Worm (Caenorhabditis elegans) whole organism, young adult: Measurements from ENCODE around the gene srw-29.

Experiments
- B0019.2 ChIP-seq: fragments of 200-800 bp; sonication (Bioruptor generic); conservative IDR thresholded peaks from 2 replicates; pipeline ENCODE4 v1.3.6; 2022; ENCODE audit warnings: missing genetic modification reagents, missing genetic modification characterization, missing compliant biosample characterization
- F10E7.11 ChIP-seq: sonication (generic microtip); optimal IDR thresholded peaks from 2 replicates; lab custom pipeline; 2017; ENCODE audit warnings: mild to moderate bottlenecking, missing genetic modification characterization, moderate library complexity, missing compliant biosample characterization
- F22D6.2 ChIP-seq: sonication (generic microtip); optimal IDR thresholded peaks from 2 replicates; lab custom pipeline; 2016; ENCODE audit warnings: mild to moderate bottlenecking, missing genetic modification characterization, missing compliant biosample characterization
- F23B12.7 ChIP-seq: sonication (generic microtip); optimal IDR thresholded peaks from 2 replicates; lab custom pipeline; 2017; ENCODE audit warnings: missing genetic modification characterization, mild to moderate bottlenecking, missing compliant biosample characterization, antibody characterized with exemption, moderate library complexity; ENCODE audit not compliant: insufficient read depth
- F33H1.4 ChIP-seq: fragments of 200-800 bp; sonication (Bioruptor generic); IDR thresholded peaks from 2 replicates; pipeline ENCODE4 v1.3.6; 2022; ENCODE audit warnings: missing genetic modification reagents, missing genetic modification characterization, missing compliant biosample characterization
- F52B5.7 ChIP-seq: sonication (generic microtip); optimal IDR thresholded peaks from 2 replicates; lab custom pipeline; 2016; ENCODE audit warnings: mild to moderate bottlenecking, missing genetic modification characterization, missing compliant biosample characterization
- K11D2.4 ChIP-seq: fragments of 200-800 bp; sonication (Bioruptor generic); IDR thresholded peaks from 2 replicates; pipeline ENCODE4 v1.3.6; 2022; ENCODE audit warnings: missing genetic modification reagents, missing genetic modification characterization, missing compliant biosample characterization
- Y53F4B.3 ChIP-seq: fragments of 200-800 bp; sonication (Bioruptor generic); IDR thresholded peaks from 2 replicates; pipeline ENCODE4 v1.3.6; 2022; ENCODE audit warnings: missing genetic modification reagents, missing genetic modification characterization, missing compliant biosample characterization
- attf-5 ChIP-seq: fragments of 200-800 bp; sonication (Bioruptor generic); optimal IDR thresholded peaks from 2 replicates; lab custom pipeline; 2018; ENCODE audit warnings: mild to moderate bottlenecking, missing genetic modification characterization, missing compliant biosample characterization
- attf-6 ChIP-seq: fragments of 200-800 bp; sonication (Bioruptor generic); IDR thresholded peaks from 2 replicates; pipeline ENCODE4 v1.3.6; 2022; ENCODE audit warnings: missing genetic modification reagents, missing genetic modification characterization, missing compliant biosample characterization
- ccch-3 ChIP-seq: fragments of 200-800 bp; sonication (Bioruptor generic); optimal IDR thresholded peaks from 2 replicates; lab custom pipeline; 2018; ENCODE audit warnings: mild to moderate bottlenecking, missing genetic modification characterization, missing compliant biosample characterization
- cebp-1 ChIP-seq, 2 experiments: fragments of 200-800 bp in 1 of 2; sonication (Bioruptor generic) in 1 of 2; sonication (generic microtip) in 1 of 2; IDR thresholded peaks in 1 of 2; optimal IDR thresholded peaks in 1 of 2; 2 replicates each; pipeline versions ENCODE4 v1.3.6 to Lab custom; 2017 to 2022; ENCODE audit warnings: missing compliant biosample characterization in 2 of 2, missing genetic modification characterization in 2 of 2, mild to moderate bottlenecking in 1 of 2, missing genetic modification reagents in 1 of 2, moderate library complexity in 1 of 2
- ceh-100 ChIP-seq: fragments of 200-800 bp; sonication (Bioruptor generic); IDR thresholded peaks from 2 replicates; pipeline ENCODE4 v1.3.6; 2022; ENCODE audit warnings: missing genetic modification reagents, missing genetic modification characterization, missing compliant biosample characterization
- ceh-91 ChIP-seq: fragments of 200-800 bp; sonication (Bioruptor generic); IDR thresholded peaks from 2 replicates; pipeline ENCODE4 v1.3.6; 2022; ENCODE audit warnings: missing genetic modification reagents, missing genetic modification characterization, missing compliant biosample characterization
- chd-7 ChIP-seq: sonication (generic microtip); optimal IDR thresholded peaks from 2 replicates; lab custom pipeline; 2016; ENCODE audit warnings: mild to moderate bottlenecking, missing genetic modification characterization, moderate library complexity, missing compliant biosample characterization
- egl-44 ChIP-seq: fragments of 200-800 bp; sonication (Bioruptor generic); IDR thresholded peaks from 2 replicates; pipeline ENCODE4 v1.3.6; 2022; ENCODE audit warnings: missing genetic modification reagents, missing genetic modification characterization, missing compliant biosample characterization
- ets-4 ChIP-seq: fragments of 200-800 bp; sonication (Bioruptor generic); optimal IDR thresholded peaks from 2 replicates; lab custom pipeline; 2018; ENCODE audit warnings: mild to moderate bottlenecking, missing genetic modification characterization, missing compliant biosample characterization
- fkh-3 ChIP-seq: sonication (generic microtip); optimal IDR thresholded peaks from 2 replicates; lab custom pipeline; 2016; ENCODE audit warnings: mild to moderate bottlenecking, missing genetic modification characterization, missing compliant biosample characterization
- gei-17 ChIP-seq: fragments of 200-800 bp; sonication (Bioruptor generic); optimal IDR thresholded peaks from 2 replicates; lab custom pipeline; 2018; ENCODE audit warnings: mild to moderate bottlenecking, missing genetic modification characterization, missing compliant biosample characterization
- hrde-1 ChIP-seq: sonication (generic microtip); optimal IDR thresholded peaks from 2 replicates; lab custom pipeline; 2016; ENCODE audit warnings: missing genetic modification characterization, mild to moderate bottlenecking, missing compliant biosample characterization, moderate library complexity, missing genotype, missing genetic modification reagents, borderline replicate concordance
- let-607 ChIP-seq, 2 experiments: fragments of 200-800 bp in 1 of 2; sonication (Bioruptor generic) in 1 of 2; sonication (generic microtip) in 1 of 2; optimal IDR thresholded peaks; 2 replicates each; lab custom pipeline; 2016 to 2018; ENCODE audit warnings: mild to moderate bottlenecking in 2 of 2, missing compliant biosample characterization in 2 of 2, missing genetic modification characterization in 2 of 2, moderate library complexity in 2 of 2, missing genotype in 1 of 2
- lin-54 ChIP-seq: fragments of 200-800 bp; sonication (Bioruptor generic); optimal IDR thresholded peaks from 2 replicates; lab custom pipeline; 2018; ENCODE audit warnings: mild to moderate bottlenecking, missing genetic modification characterization, missing compliant biosample characterization
- lsy-27 ChIP-seq: sonication (generic microtip); optimal IDR thresholded peaks from 2 replicates; lab custom pipeline; 2017; ENCODE audit warnings: missing genetic modification characterization, mild to moderate bottlenecking, missing compliant biosample characterization, antibody characterized with exemption, missing genotype, borderline replicate concordance; ENCODE audit not compliant: insufficient read depth
- madf-3 ChIP-seq: fragments of 200-800 bp; sonication (Bioruptor generic); IDR thresholded peaks from 2 replicates; pipeline ENCODE4 v1.3.6; 2022; ENCODE audit warnings: missing genetic modification reagents, missing genetic modification characterization, missing compliant biosample characterization
- madf-6 ChIP-seq: fragments of 200-800 bp; sonication (Bioruptor generic); IDR thresholded peaks from 2 replicates; pipeline ENCODE4 v1.3.6; 2022; ENCODE audit warnings: missing genetic modification reagents, missing genetic modification characterization, missing compliant biosample characterization
- nfyb-1 ChIP-seq: fragments of 200-800 bp; sonication (Bioruptor generic); IDR thresholded peaks from 2 replicates; pipeline ENCODE4 v1.3.6; 2022; ENCODE audit warnings: missing genetic modification reagents, missing genetic modification characterization, missing compliant biosample characterization
- nhr-27 ChIP-seq: fragments of 200-800 bp; sonication (Bioruptor generic); optimal IDR thresholded peaks from 2 replicates; lab custom pipeline; 2018; ENCODE audit warnings: mild to moderate bottlenecking, missing genetic modification characterization, moderate library complexity, missing compliant biosample characterization
- pha-4 ChIP-seq: fragments of 150-350 bp; sonication (generic microtip); optimal IDR thresholded peaks from 2 replicates; lab custom pipeline; 2014; ENCODE audit warnings: missing biosample characterization, missing genetic modification reagents, missing genetic modification characterization
- repo-1 ChIP-seq: sonication (generic microtip); optimal IDR thresholded peaks from 2 replicates; lab custom pipeline; 2017; ENCODE audit warnings: mild to moderate bottlenecking, missing genetic modification characterization, missing compliant biosample characterization
- sea-2 ChIP-seq: fragments of 200-800 bp; sonication (Bioruptor generic); IDR thresholded peaks from 2 replicates; pipeline ENCODE4 v1.3.6; 2022; ENCODE audit warnings: missing genetic modification characterization, missing compliant biosample characterization
- sptf-2 ChIP-seq: fragments of 200-800 bp; sonication (Bioruptor generic); optimal IDR thresholded peaks from 2 replicates; lab custom pipeline; 2018; ENCODE audit warnings: mild to moderate bottlenecking, missing genetic modification characterization, missing compliant biosample characterization
- tlf-1 ChIP-seq: fragments of 200-800 bp; sonication (Bioruptor generic); optimal IDR thresholded peaks from 2 replicates; lab custom pipeline; 2018; ENCODE audit warnings: mild to moderate bottlenecking, missing genetic modification characterization, missing compliant biosample characterization
- xnd-1 ChIP-seq: sonication (generic microtip); optimal IDR thresholded peaks from 2 replicates; lab custom pipeline; 2016; ENCODE audit warnings: missing genotype, missing genetic modification reagents, missing genetic modification characterization, missing compliant biosample characterization
- zfh-2 ChIP-seq: fragments of 200-800 bp; sonication (Bioruptor generic); conservative IDR thresholded peaks from 2 replicates; pipeline ENCODE4 v1.3.6; 2022; ENCODE audit warnings: missing genetic modification reagents, missing genetic modification characterization, missing compliant biosample characterization
- zim-3 ChIP-seq: sonication (generic microtip); optimal IDR thresholded peaks from 2 replicates; lab custom pipeline; 2017; ENCODE audit warnings: mild to moderate bottlenecking, missing genetic modification characterization, moderate library complexity, missing compliant biosample characterization
- ztf-26 ChIP-seq: sonication (generic microtip); optimal IDR thresholded peaks from 2 replicates; lab custom pipeline; 2017; ENCODE audit warnings: missing genetic modification characterization, missing compliant biosample characterization
- ztf-28 ChIP-seq: fragments of 200-800 bp; sonication (Bioruptor generic); IDR thresholded peaks from 2 replicates; pipeline ENCODE4 v1.3.6; 2022; ENCODE audit warnings: missing genetic modification reagents, missing genetic modification characterization, missing compliant biosample characterization
- ztf-3 ChIP-seq: fragments of 200-800 bp; sonication (Bioruptor generic); optimal IDR thresholded peaks from 2 replicates; lab custom pipeline; 2018; ENCODE audit warnings: mild to moderate bottlenecking, missing genetic modification characterization, missing compliant biosample characterization
- ztf-6 ChIP-seq: fragments of 200-800 bp; sonication (Bioruptor generic); IDR thresholded peaks from 2 replicates; pipeline ENCODE4 v1.3.6; 2022; ENCODE audit warnings: missing genetic modification reagents, missing genetic modification characterization, missing compliant biosample characterization

srw-29 gene

ce11 chrV:16445676-16446075 lies 21.3 kb upstream of the srw-29 start, which contains the start of gene T08G3.6:
Gene T08G3.6, plus strand, starts transcription at chrV:16445976.
- TF ChIP-seq zfh-2 (GFP tag; lab: Robert Waterston, UW) (no peak), cebp-1 (GFP tag; IDR thresholded peaks at IDR 0.05; lab: Robert Waterston, UW) (no peak), cebp-1 (tag; optimal IDR thresholded peaks at IDR 0.05; lab: Kevin White, UChicago) (no peak), ztf-28 (GFP tag; lab: Robert Waterston, UW) (no peak), Y53F4B.3 (GFP tag; lab: Robert Waterston, UW) (no peak), pha-4 (tag; lab: Kevin White, UChicago) (no peak), F33H1.4 (GFP tag; lab: Robert Waterston, UW) (no peak), tlf-1 (GFP tag; lab: Kevin White, UChicago) (no peak), ccch-3 (no peak), ceh-100 (GFP tag; lab: Robert Waterston, UW) (no peak), lin-54 (GFP tag; lab: Kevin White, UChicago) (no peak), F10E7.11 (no peak), sptf-2 (no peak), nhr-27 (tag; lab: Kevin White, UChicago) (no peak), hrde-1 (tag; lab: Kevin White, UChicago) (no peak), zim-3 (no peak), attf-5 (GFP tag; lab: Kevin White, UChicago) (no peak), sea-2 (no peak)

ce11 chrV:16443626-16444025 lies 19.3 kb upstream of the srw-29 start, which contains the start of gene srh-141:
Gene srh-141, plus strand, starts transcription at chrV:16443926.
- TF ChIP-seq let-607 (tag; optimal IDR thresholded peaks at IDR 0.05; lab: Kevin White, UChicago) (no peak), F22D6.2 (tag; lab: Kevin White, UChicago) (no peak), egl-44 (GFP tag; lab: Robert Waterston, UW) (no peak), F23B12.7 (no peak), zfh-2 (GFP tag; lab: Robert Waterston, UW) (no peak), attf-5 (GFP tag; lab: Kevin White, UChicago) (no peak), madf-6 (GFP tag; lab: Robert Waterston, UW) (no peak), ceh-91 (GFP tag; lab: Robert Waterston, UW) (no peak), lsy-27 (no peak), ets-4 (no peak), ztf-3 (GFP tag; lab: Kevin White, UChicago) (no peak), fkh-3 (tag; lab: Kevin White, UChicago) (no peak), chd-7 (tag; lab: Kevin White, UChicago) (no peak), madf-3 (GFP tag; lab: Robert Waterston, UW) (no peak), repo-1 (no peak), ztf-6 (GFP tag; lab: Robert Waterston, UW) (no peak), ztf-26 (tag; lab: Kevin White, UChicago) (no peak), F52B5.7 (no peak)

ce11 chrV:16437546-16437945 lies 13.2 kb upstream of the srw-29 start, which contains the start of gene F26D2.15:
Gene F26D2.15, plus strand, starts transcription at chrV:16437846.
- TF ChIP-seq pha-4 (tag; lab: Kevin White, UChicago) (no peak), sea-2 (no peak), K11D2.4 (GFP tag; lab: Robert Waterston, UW) (no peak), egl-44 (GFP tag; lab: Robert Waterston, UW) (no peak), nfyb-1 (no peak), F10E7.11 (no peak), ztf-3 (GFP tag; lab: Kevin White, UChicago) (no peak), attf-6 (GFP tag; lab: Robert Waterston, UW) (no peak), B0019.2 (GFP tag; lab: Robert Waterston, UW) (no peak), xnd-1 (tag; lab: Kevin White, UChicago) (no peak), F33H1.4 (GFP tag; lab: Robert Waterston, UW) (no peak), gei-17 (GFP tag; lab: Kevin White, UChicago) (no peak)
